Worm (Caenorhabditis elegans) whole organism, L4 larva: ENCODE measurements around the gene mvk-1.
"Not testable (repeated sequence)": the region's sequence is repeated elsewhere in the genome, so short reads cannot be mapped to it uniquely, and the experiment has no call there.

Experiments used
- F10B5.3 ChIP-seq: sonication (generic microtip); optimal IDR thresholded peaks from 2 replicates; lab custom pipeline; 2016; ENCODE audit warnings: mild to moderate bottlenecking, missing genetic modification characterization, missing compliant biosample characterization
- F37D6.2 ChIP-seq: sonication (generic microtip); optimal IDR thresholded peaks from 2 replicates; lab custom pipeline; 2016; ENCODE audit warnings: mild to moderate bottlenecking, missing genetic modification characterization, missing compliant biosample characterization
- R02D3.7 ChIP-seq: fragments of 150-350 bp; sonication (generic microtip); optimal IDR thresholded peaks from 3 replicates; lab custom pipeline; 2014; ENCODE audit warnings: missing biosample characterization, missing genetic modification characterization
- T20F7.1 ChIP-seq: fragments of 200-800 bp; sonication (Bioruptor generic); optimal IDR thresholded peaks from 2 replicates; lab custom pipeline; 2018; ENCODE audit warnings: mild to moderate bottlenecking, missing genetic modification characterization, missing compliant biosample characterization
- T26A8.4 ChIP-seq: fragments of 200-800 bp; sonication (Bioruptor generic); IDR thresholded peaks from 2 replicates; pipeline ENCODE4 v1.3.6; 2022; ENCODE audit warnings: missing genetic modification characterization, missing compliant biosample characterization
- Y105C5A.15 ChIP-seq: fragments of 200-800 bp; sonication (Bioruptor generic); IDR thresholded peaks from 2 replicates; pipeline ENCODE4 v1.3.6; 2022; ENCODE audit warnings: missing genetic modification characterization, missing compliant biosample characterization
- Y5F2A.4 ChIP-seq: fragments of 200-800 bp; sonication (Bioruptor generic); optimal IDR thresholded peaks from 2 replicates; lab custom pipeline; 2018; ENCODE audit warnings: mild to moderate bottlenecking, missing genetic modification characterization, missing compliant biosample characterization
- ZK546.5 ChIP-seq, 2 experiments: sonication (generic microtip); optimal IDR thresholded peaks; 2 replicates each; lab custom pipeline; 2017; ENCODE audit warnings: missing biosample characterization in 2 of 2, missing genetic modification characterization in 2 of 2
- aha-1 ChIP-seq: fragments of 150-350 bp; peaks from one replicate; lab custom pipeline; 2014; ENCODE audit warnings: missing biosample characterization, missing genetic modification characterization
- ceh-20 ChIP-seq: fragments of 200-800 bp; sonication (Bioruptor generic); IDR thresholded peaks from 2 replicates; pipeline ENCODE4 v1.3.6; 2022; ENCODE audit warnings: missing genetic modification reagents, missing genetic modification characterization, missing compliant biosample characterization
- ctbp-1 ChIP-seq: fragments of 200-800 bp; sonication (Bioruptor generic); IDR thresholded peaks from 2 replicates; pipeline ENCODE4 v1.3.6; 2022; ENCODE audit warnings: missing genetic modification reagents, missing genetic modification characterization, missing compliant biosample characterization
- daf-19 ChIP-seq: fragments of 200-800 bp; sonication (Bioruptor generic); conservative IDR thresholded peaks from 2 replicates; pipeline ENCODE4 v1.3.6; 2022; ENCODE audit warnings: missing genetic modification characterization, missing compliant biosample characterization
- daf-8 ChIP-seq: fragments of 200-800 bp; sonication (Bioruptor generic); IDR thresholded peaks from 2 replicates; pipeline ENCODE4 v1.3.6; 2022; ENCODE audit warnings: missing genetic modification characterization, missing compliant biosample characterization
- dmd-6 ChIP-seq: fragments of 200-800 bp; sonication (Bioruptor generic); IDR thresholded peaks from 2 replicates; pipeline ENCODE4 v1.3.6; 2022; ENCODE audit warnings: missing genetic modification reagents, missing genetic modification characterization, missing compliant biosample characterization
- dmd-8 ChIP-seq: fragments of 200-800 bp; sonication (Bioruptor generic); IDR thresholded peaks from 2 replicates; pipeline ENCODE4 v1.3.6; 2022; ENCODE audit warnings: missing genetic modification characterization, missing compliant biosample characterization
- dmd-9 ChIP-seq: fragments of 200-800 bp; sonication (Bioruptor generic); IDR thresholded peaks from 2 replicates; pipeline ENCODE4 v1.3.6; 2022; ENCODE audit warnings: missing genetic modification reagents, missing genetic modification characterization, missing compliant biosample characterization
- dpl-1 ChIP-seq: fragments of 150-350 bp; optimal IDR thresholded peaks from 2 replicates; lab custom pipeline; 2014; ENCODE audit warnings: missing biosample characterization, missing genetic modification reagents, missing genetic modification characterization
- dve-1 ChIP-seq: sonication (generic microtip); optimal IDR thresholded peaks from 2 replicates; lab custom pipeline; 2017; ENCODE audit warnings: antibody characterized with exemption, mild to moderate bottlenecking, missing genetic modification characterization, missing compliant biosample characterization; ENCODE audit not compliant: insufficient read depth
- egl-27 ChIP-seq: sonication (generic microtip); optimal IDR thresholded peaks from 3 replicates; lab custom pipeline; 2017; ENCODE audit warnings: missing biosample characterization, missing genetic modification reagents, missing genetic modification characterization
- gei-8 ChIP-seq: fragments of 200-800 bp; sonication (Bioruptor generic); optimal IDR thresholded peaks from 2 replicates; lab custom pipeline; 2018; ENCODE audit warnings: mild to moderate bottlenecking, missing genetic modification characterization, missing compliant biosample characterization
- hif-1 ChIP-seq, 2 experiments: sonication (generic microtip); optimal IDR thresholded peaks; 2 replicates each; lab custom pipeline; 2016 to 2017; ENCODE audit warnings: missing compliant biosample characterization in 2 of 2, missing genetic modification characterization in 2 of 2, missing genetic modification reagents in 2 of 2, missing genotype in 2 of 2, mild to moderate bottlenecking in 1 of 2
- hlh-11 ChIP-seq: fragments of 200-800 bp; sonication (Bioruptor generic); optimal IDR thresholded peaks from 2 replicates; lab custom pipeline; 2018; ENCODE audit warnings: mild to moderate bottlenecking, missing genetic modification characterization, missing compliant biosample characterization
- hlh-30 ChIP-seq: sonication (generic microtip); optimal IDR thresholded peaks from 2 replicates; lab custom pipeline; 2017; ENCODE audit warnings: antibody characterized with exemption, mild to moderate bottlenecking, missing genetic modification characterization, missing compliant biosample characterization; ENCODE audit not compliant: insufficient read depth
- hmg-1.1 ChIP-seq: fragments of 200-800 bp; sonication (Bioruptor generic); IDR thresholded peaks from 2 replicates; pipeline ENCODE4 v1.3.6; 2022; ENCODE audit warnings: missing genetic modification reagents, missing genetic modification characterization, missing compliant biosample characterization
- lin-38 ChIP-seq: fragments of 200-800 bp; sonication (Bioruptor generic); IDR thresholded peaks from 2 replicates; pipeline ENCODE4 v1.3.6; 2022; ENCODE audit warnings: missing genetic modification reagents, missing genetic modification characterization, missing compliant biosample characterization
- lsy-2 ChIP-seq, 2 experiments: fragments of 150-350 bp in 1 of 2; sonication (generic microtip) in 1 of 2; optimal IDR thresholded peaks; 2 replicates each; lab custom pipeline; 2014 to 2017; ENCODE audit warnings: missing biosample characterization in 2 of 2, missing genetic modification characterization in 2 of 2
- mep-1 ChIP-seq: fragments of 150-350 bp; sonication (generic microtip); optimal IDR thresholded peaks from 3 replicates; lab custom pipeline; 2014; ENCODE audit warnings: missing biosample characterization, missing genetic modification characterization
- mxl-3 ChIP-seq: fragments of 200-800 bp; sonication (Bioruptor generic); optimal IDR thresholded peaks from 2 replicates; lab custom pipeline; 2018; ENCODE audit warnings: mild to moderate bottlenecking, missing genetic modification characterization, missing compliant biosample characterization
- nhr-102 ChIP-seq: sonication (generic microtip); optimal IDR thresholded peaks from 2 replicates; lab custom pipeline; 2016; ENCODE audit warnings: mild to moderate bottlenecking, missing genetic modification characterization, moderate library complexity, missing compliant biosample characterization
- nhr-237 ChIP-seq: sonication (generic microtip); optimal IDR thresholded peaks from 2 replicates; lab custom pipeline; 2017; ENCODE audit warnings: missing biosample characterization, missing genetic modification characterization
- nhr-28 ChIP-seq: fragments of 150-350 bp; optimal IDR thresholded peaks from 2 replicates; lab custom pipeline; 2014; ENCODE audit warnings: missing biosample characterization, missing genetic modification characterization
- nhr-42 ChIP-seq: fragments of 200-800 bp; sonication (Bioruptor generic); IDR thresholded peaks from 2 replicates; pipeline ENCODE4 v1.3.6; 2022; ENCODE audit warnings: missing genetic modification characterization, missing compliant biosample characterization
- pha-4 ChIP-seq, 2 experiments: fragments of 150-350 bp in 1 of 2; fragments of 200-800 bp in 1 of 2; sonication (Bioruptor generic) in 1 of 2; IDR thresholded peaks in 1 of 2; optimal IDR thresholded peaks in 1 of 2; 2 replicates each; pipeline versions ENCODE4 v1.3.6 to Lab custom; 2014 to 2022; ENCODE audit warnings: missing genetic modification characterization in 2 of 2, missing genetic modification reagents in 2 of 2, missing biosample characterization in 1 of 2, missing compliant biosample characterization in 1 of 2
- pqm-1 ChIP-seq: sonication (generic microtip); optimal IDR thresholded peaks from 2 replicates; lab custom pipeline; 2017; ENCODE audit warnings: missing biosample characterization, missing genetic modification characterization
- rbr-2 ChIP-seq: sonication (generic microtip); optimal IDR thresholded peaks from 2 replicates; lab custom pipeline; 2016; ENCODE audit warnings: missing genotype, missing genetic modification characterization, missing compliant biosample characterization
- set-16 ChIP-seq: fragments of 200-800 bp; sonication (Bioruptor generic); IDR thresholded peaks from 2 replicates; pipeline ENCODE4 v1.3.6; 2022; ENCODE audit warnings: missing genetic modification reagents, missing genetic modification characterization, missing compliant biosample characterization
- spr-1 ChIP-seq: sonication (generic microtip); optimal IDR thresholded peaks from 2 replicates; lab custom pipeline; 2016; ENCODE audit warnings: mild to moderate bottlenecking, missing genetic modification characterization, missing compliant biosample characterization
- spr-3 ChIP-seq: fragments of 200-800 bp; sonication (Bioruptor generic); optimal IDR thresholded peaks from 2 replicates; lab custom pipeline; 2018; ENCODE audit warnings: mild to moderate bottlenecking, missing genetic modification characterization, missing compliant biosample characterization
- unc-62 ChIP-seq, 3 experiments: fragments of 150-350 bp in 1 of 3; sonication (generic microtip); optimal IDR thresholded peaks in 2 of 3; peaks in 1 of 3; 1 replicate in 1 of 3; 2 replicates in 2 of 3; lab custom pipeline; 2014 to 2017; ENCODE audit warnings: missing biosample characterization in 3 of 3, missing genetic modification characterization in 3 of 3, missing genetic modification reagents in 3 of 3, missing genotype in 1 of 3
- zip-11 ChIP-seq: fragments of 200-800 bp; sonication (Bioruptor generic); IDR thresholded peaks from 2 replicates; pipeline ENCODE4 v1.3.6; 2022; ENCODE audit warnings: missing genetic modification characterization, missing compliant biosample characterization

mvk-1 gene

ce11 chrIII:6135211-6135610, 867 bp downstream of the mvk-1 start (continued):
- TF ChIP-seq ctbp-1 (peak; percentile 67; the same call in 1 of the 2 replicates), T26A8.4 (GFP tag; lab: Robert Waterston, UW) (no peak), dpl-1 (GFP tag; lab: Kevin White, UChicago) (no peak), T20F7.1 (GFP tag; lab: Kevin White, UChicago) (no peak)

ce11 chrIII:6134111-6134510, 2.0 kb downstream of the mvk-1 start:
- TF ChIP-seq lin-38 (GFP tag; lab: Robert Waterston, UW), result no peak
- no peak for TF ChIP-seq ZK546.5 (tag; optimal IDR thresholded peaks at IDR 0.05; lab: Kevin White, UChicago)
- no peak for TF ChIP-seq R02D3.7
- TF ChIP-seq nhr-237 (tag; lab: Kevin White, UChicago), result no peak
- no peak for TF ChIP-seq dmd-8 (GFP tag; lab: Robert Waterston, UW)
- peak; percentile 27 for TF ChIP-seq nhr-28 (tag; lab: Kevin White, UChicago)
- TF ChIP-seq daf-19, result no peak
- peak in 1 of 2 experiments; percentile 73 for TF ChIP-seq unc-62 (GFP tag; optimal IDR thresholded peaks at IDR 0.05 in 1 of 2; lab: Kevin White, UChicago)
- TF ChIP-seq unc-62 (tag; optimal IDR thresholded peaks at IDR 0.05; lab: Kevin White, UChicago), result no peak
- TF ChIP-seq zip-11 (GFP tag; lab: Robert Waterston, UW), result no peak
- TF ChIP-seq F10B5.3, result no peak
- peak; percentile 28 for TF ChIP-seq pqm-1
- no peak for TF ChIP-seq daf-8 (GFP tag; lab: Robert Waterston, UW)
- no peak for TF ChIP-seq egl-27
- no peak for TF ChIP-seq Y105C5A.15

ce11 chrIII:6133389-6133789, 2.7 kb downstream of the mvk-1 start:
- TF ChIP-seq spr-1 (tag; lab: Kevin White, UChicago), result peak; percentile 3
- TF ChIP-seq dmd-6 (GFP tag; lab: Robert Waterston, UW), result peak; percentile 49
- peak; percentile 70 for TF ChIP-seq mxl-3 (GFP tag; lab: Kevin White, UChicago)
- peak; percentile 26; the same call in 1 of the 2 replicates for TF ChIP-seq nhr-42 (GFP tag; lab: Robert Waterston, UW)
- peak; percentile 17 for TF ChIP-seq nhr-102
- peak; percentile 86; the same call in 1 of the 2 replicates for TF ChIP-seq ctbp-1
- peak in 1 of 2 experiments; percentile 11 for TF ChIP-seq unc-62 (GFP tag; optimal IDR thresholded peaks at IDR 0.05 in 1 of 2; lab: Kevin White, UChicago)
- TF ChIP-seq unc-62, pha-4 (tag; optimal IDR thresholded peaks at IDR 0.05; lab: Kevin White, UChicago): not testable (repeated sequence)
- peak; percentile 10 for TF ChIP-seq F10B5.3
- peak; percentile 78 for TF ChIP-seq F37D6.2 (tag; lab: Kevin White, UChicago)
- peak; percentile 72 for TF ChIP-seq hmg-1.1 (GFP tag; lab: Robert Waterston, UW)
- peak; percentile 64 for TF ChIP-seq spr-3 (GFP tag; lab: Kevin White, UChicago)
- TF ChIP-seq hif-1 (tag; optimal IDR thresholded peaks at IDR 0.05; lab: Kevin White, UChicago), result peak in 1 of 2 experiments; percentile 87
- TF ChIP-seq lsy-2 (tag; optimal IDR thresholded peaks at IDR 0.05; lab: Kevin White, UChicago), result peak; percentile 2 to 4
- peak; percentile 96 for TF ChIP-seq aha-1 (tag; lab: Kevin White, UChicago)
- peak; percentile 57; the same call in 1 of the 2 replicates for TF ChIP-seq pha-4 (GFP tag; IDR thresholded peaks at IDR 0.05; lab: Robert Waterston, UW)
- TF ChIP-seq gei-8, result peak; percentile 54
- TF ChIP-seq dmd-9, result peak; percentile 29; the same call in 1 of the 2 replicates
- peak; percentile 84 for TF ChIP-seq dve-1 (tag; lab: Kevin White, UChicago)
- TF ChIP-seq lin-38 (GFP tag; lab: Robert Waterston, UW), result peak; percentile 36; the same call in 1 of the 2 replicates
- peak; percentile 90 for TF ChIP-seq rbr-2 (tag; lab: Kevin White, UChicago)
- peak; percentile 7 for TF ChIP-seq Y5F2A.4 (GFP tag; lab: Kevin White, UChicago)
- peak; percentile 74 for TF ChIP-seq mep-1 (tag; lab: Kevin White, UChicago)
- TF ChIP-seq T20F7.1 (GFP tag; lab: Kevin White, UChicago), result peak; percentile 67
- TF ChIP-seq ceh-20, result peak; percentile 75
- peak; percentile 46 for TF ChIP-seq hlh-30 (tag; lab: Kevin White, UChicago)
- peak; percentile 83 for TF ChIP-seq hlh-11 (tag; lab: Kevin White, UChicago)
- TF ChIP-seq set-16, result peak; percentile 51
- 0 out of 2 replicates have a peak, but pooled peaks have one; percentile 18 for TF ChIP-seq T26A8.4 (GFP tag; lab: Robert Waterston, UW)
- peak; percentile 40; the same call in 1 of the 2 replicates for TF ChIP-seq dmd-8 (GFP tag; lab: Robert Waterston, UW)
- TF ChIP-seq, all 104 proteins: peak for 29; not testable (repeated sequence) for 75
